ENCODE assay signal across 1 fruit fly cellular context in genomic region chr3R:16223252-16224037, dm6.
TF ChIP-seq lines count a peak whose summit lies in the region.

No protein-coding gene starts in this region.

TF ChIP-seq in whole organism, embryonic, 481 proteins besides CTCF, POLR2A, EP300 and RAD21 (continued from another document and continues in another):
- TF ChIP-seq CG11695 (GFP tag; IDR thresholded peaks at IDR 0.05; lab: Robert Waterston, UW): 0 out of 3 replicates have a peak, but pooled peaks have one; percentile 25
- TF ChIP-seq CG15479 (GFP tag; optimal IDR thresholded peaks at IDR 0.05; lab: Kevin White, UChicago): no peak
- peak; percentile 45 for TF ChIP-seq Sox100B (GFP tag; optimal IDR thresholded peaks at IDR 0.05; lab: Kevin White, UChicago)
- peak; percentile 43; the same call in 1 of the 2 replicates for TF ChIP-seq CG11247 (GFP tag; IDR thresholded peaks at IDR 0.05; lab: Robert Waterston, UW)
- TF ChIP-seq CG1529 (GFP tag; optimal IDR thresholded peaks at IDR 0.05; lab: Kevin White, UChicago): no peak
- no peak for TF ChIP-seq YL-1 (GFP tag; optimal IDR thresholded peaks at IDR 0.05; lab: Kevin White, UChicago)
- no peak for TF ChIP-seq CG31388 (GFP tag; optimal IDR thresholded peaks at IDR 0.05; lab: Kevin White, UChicago)
- no peak for TF ChIP-seq Sry-β (GFP tag; optimal IDR thresholded peaks at IDR 0.05; lab: Kevin White, UChicago)
- no peak for TF ChIP-seq CG6272 (GFP tag; IDR thresholded peaks at IDR 0.05; lab: Robert Waterston, UW)
- TF ChIP-seq wor (GFP tag; IDR thresholded peaks at IDR 0.05; lab: Robert Waterston, UW): no peak
- peak; percentile 80 for TF ChIP-seq CG6175 (GFP tag; IDR thresholded peaks at IDR 0.05; lab: Robert Waterston, UW)
- TF ChIP-seq CG8290 (GFP tag; optimal IDR thresholded peaks at IDR 0.05; lab: Kevin White, UChicago): no peak
- peak in 1 of 2 experiments; percentile 75 for TF ChIP-seq CG8290 (tag; optimal IDR thresholded peaks at IDR 0.05; lab: Kevin White, UChicago)
- TF ChIP-seq sd (tag; optimal IDR thresholded peaks at IDR 0.05; lab: Kevin White, UChicago): no peak
- peak; percentile 16 for TF ChIP-seq Fer3 (tag; optimal IDR thresholded peaks at IDR 0.05; lab: Kevin White, UChicago)
- TF ChIP-seq CG14965 (GFP tag; optimal IDR thresholded peaks at IDR 0.05; lab: Kevin White, UChicago; ENCODE audit: borderline replicate concordance): no peak
- peak; percentile 67; the same call in 2 of the 3 replicates for TF ChIP-seq ci (GFP tag; IDR thresholded peaks at IDR 0.05; lab: Robert Waterston, UW)
- TF ChIP-seq stc (GFP tag; IDR thresholded peaks at IDR 0.05; lab: Robert Waterston, UW): 0 out of 2 replicates have a peak, but pooled peaks have one; percentile 6
- peak; percentile 25 for TF ChIP-seq CG15011 (GFP tag; optimal IDR thresholded peaks at IDR 0.05; lab: Kevin White, UChicago)
- no peak for TF ChIP-seq CG9609 (GFP tag; optimal IDR thresholded peaks at IDR 0.05; lab: Kevin White, UChicago)
- peak; percentile 4 for TF ChIP-seq bcd (GFP tag; optimal IDR thresholded peaks at IDR 0.05; lab: Kevin White, UChicago)
- TF ChIP-seq dysf (GFP tag; IDR thresholded peaks at IDR 0.05; lab: Robert Waterston, UW): no peak
- TF ChIP-seq CG10366 (GFP tag; IDR thresholded peaks at IDR 0.05; lab: Robert Waterston, UW): 0 out of 2 replicates have a peak, but pooled peaks have one; percentile 8
- no peak for TF ChIP-seq Doc3 (GFP tag; IDR thresholded peaks at IDR 0.05; lab: Robert Waterston, UW; ENCODE audit: partially characterized antibody)
- TF ChIP-seq oc (tag; optimal IDR thresholded peaks at IDR 0.05; lab: Kevin White, UChicago): no peak
- TF ChIP-seq CG3407 (GFP tag; optimal IDR thresholded peaks at IDR 0.05; lab: Kevin White, UChicago): no peak
- TF ChIP-seq sug (tag; optimal IDR thresholded peaks at IDR 0.05; lab: Kevin White, UChicago): no peak
- TF ChIP-seq ap (GFP tag; IDR thresholded peaks at IDR 0.05; lab: Robert Waterston, UW): no peak
- no peak for TF ChIP-seq crc (GFP tag; optimal IDR thresholded peaks at IDR 0.05; lab: Kevin White, UChicago)
- no peak for TF ChIP-seq chif (GFP tag; optimal IDR thresholded peaks at IDR 0.05; lab: Kevin White, UChicago)
- TF ChIP-seq CG9437 (GFP tag; optimal IDR thresholded peaks at IDR 0.05; lab: Kevin White, UChicago): peak; percentile 27
- TF ChIP-seq shn (GFP tag; optimal IDR thresholded peaks at IDR 0.05; lab: Kevin White, UChicago): no peak
- peak; percentile 60 for TF ChIP-seq CG9727 (GFP tag; optimal IDR thresholded peaks at IDR 0.05; lab: Kevin White, UChicago)
- no peak for TF ChIP-seq Lpt (GFP tag; optimal IDR thresholded peaks at IDR 0.05; lab: Kevin White, UChicago)
- no peak for TF ChIP-seq yki (optimal IDR thresholded peaks at IDR 0.05; lab: Kevin White, UChicago)
- TF ChIP-seq ssp (GFP tag; IDR thresholded peaks at IDR 0.05; lab: Robert Waterston, UW): no peak
- peak; percentile 51 for TF ChIP-seq Oli (tag; optimal IDR thresholded peaks at IDR 0.05; lab: Kevin White, UChicago)
- TF ChIP-seq CG4854 (GFP tag; optimal IDR thresholded peaks at IDR 0.05; lab: Kevin White, UChicago): no peak
- no peak for TF ChIP-seq maf-S (GFP tag; optimal IDR thresholded peaks at IDR 0.05; lab: Kevin White, UChicago)
- TF ChIP-seq dm (GFP tag; optimal IDR thresholded peaks at IDR 0.05; lab: Kevin White, UChicago): peak; percentile 31
- TF ChIP-seq dati (GFP tag; IDR thresholded peaks at IDR 0.05; lab: Robert Waterston, UW): no peak
- no peak for TF ChIP-seq CG11560 (tag; IDR thresholded peaks at IDR 0.05; lab: Robert Waterston, UW)
- TF ChIP-seq Gug (GFP tag; IDR thresholded peaks at IDR 0.05; lab: Robert Waterston, UW): no peak; the same call in 3 of the 4 replicates
- TF ChIP-seq btn (GFP tag; optimal IDR thresholded peaks at IDR 0.05; lab: Kevin White, UChicago): no peak
- TF ChIP-seq sqz (GFP tag; optimal IDR thresholded peaks at IDR 0.05; lab: Kevin White, UChicago): peak; percentile 14
- no peak for TF ChIP-seq CG11085 (GFP tag; IDR thresholded peaks at IDR 0.05; lab: Robert Waterston, UW)
- no peak for TF ChIP-seq Nf-YA (GFP tag; IDR thresholded peaks at IDR 0.05; lab: Robert Waterston, UW)
- no peak for TF ChIP-seq odd (GFP tag; optimal IDR thresholded peaks at IDR 0.05; lab: Kevin White, UChicago)
- no peak for TF ChIP-seq fu2 (GFP tag; optimal IDR thresholded peaks at IDR 0.05; lab: Kevin White, UChicago)
- peak; percentile 32 for TF ChIP-seq nom (GFP tag; optimal IDR thresholded peaks at IDR 0.05; lab: Kevin White, UChicago)
- TF ChIP-seq fru (optimal IDR thresholded peaks at IDR 0.05; lab: Kevin White, UChicago): no peak
- TF ChIP-seq hth (optimal IDR thresholded peaks at IDR 0.05; lab: Kevin White, UChicago): no peak
- no peak for TF ChIP-seq sna (GFP tag; IDR thresholded peaks at IDR 0.05; lab: Robert Waterston, UW; ENCODE audit: partially characterized antibody)
- TF ChIP-seq hkb (optimal IDR thresholded peaks at IDR 0.05; lab: Kevin White, UChicago): no peak
- peak; percentile 9; the same call in 1 of the 2 replicates for TF ChIP-seq hkb (GFP tag; IDR thresholded peaks at IDR 0.05; lab: Robert Waterston, UW)
- TF ChIP-seq Elba2 (GFP tag; optimal IDR thresholded peaks at IDR 0.05; lab: Kevin White, UChicago): no peak
- TF ChIP-seq lbe (GFP tag; optimal IDR thresholded peaks at IDR 0.05; lab: Kevin White, UChicago): no peak
- no peak for TF ChIP-seq cad (GFP tag; optimal IDR thresholded peaks at IDR 0.05; lab: Kevin White, UChicago)
- TF ChIP-seq schlank (tag; optimal IDR thresholded peaks at IDR 0.05; lab: Kevin White, UChicago): no peak
- TF ChIP-seq CG8089 (GFP tag; optimal IDR thresholded peaks at IDR 0.05; lab: Kevin White, UChicago): no peak
- no peak for TF ChIP-seq CG14710 (tag; optimal IDR thresholded peaks at IDR 0.05; lab: Kevin White, UChicago)
- no peak for TF ChIP-seq CG15601 (tag; optimal IDR thresholded peaks at IDR 0.05; lab: Kevin White, UChicago)
- TF ChIP-seq Mes4 (GFP tag; optimal IDR thresholded peaks at IDR 0.05; lab: Kevin White, UChicago): no peak
- peak; percentile 1 for TF ChIP-seq CG16815 (GFP tag; optimal IDR thresholded peaks at IDR 0.05; lab: Kevin White, UChicago)
- no peak for TF ChIP-seq CG8388 (GFP tag; optimal IDR thresholded peaks at IDR 0.05; lab: Kevin White, UChicago)
- no peak for TF ChIP-seq MTF-1 (GFP tag; optimal IDR thresholded peaks at IDR 0.05; lab: Kevin White, UChicago; ENCODE audit: borderline replicate concordance)
- TF ChIP-seq aop (GFP tag; IDR thresholded peaks at IDR 0.05; lab: Robert Waterston, UW): no peak
- TF ChIP-seq CG12769 (tag; optimal IDR thresholded peaks at IDR 0.05; lab: Kevin White, UChicago): peak; percentile 30
- peak; percentile 55 for TF ChIP-seq CG7556 (GFP tag; optimal IDR thresholded peaks at IDR 0.05; lab: Kevin White, UChicago)
- peak; percentile 5; the same call in 1 of the 2 replicates for TF ChIP-seq CG7372 (GFP tag; IDR thresholded peaks at IDR 0.05; lab: Robert Waterston, UW)
- TF ChIP-seq tx (GFP tag; optimal IDR thresholded peaks at IDR 0.05; lab: Kevin White, UChicago): no peak
- TF ChIP-seq grau (tag; optimal IDR thresholded peaks at IDR 0.05; lab: Kevin White, UChicago): peak; percentile 59
- no peak for TF ChIP-seq C15 (GFP tag; IDR thresholded peaks at IDR 0.05; lab: Robert Waterston, UW)
- no peak for TF ChIP-seq BEAF-32 (GFP tag; optimal IDR thresholded peaks at IDR 0.05; lab: Kevin White, UChicago)
- TF ChIP-seq jumu (GFP tag; optimal IDR thresholded peaks at IDR 0.05; lab: Kevin White, UChicago): no peak
- TF ChIP-seq CG17385 (GFP tag; optimal IDR thresholded peaks at IDR 0.05; lab: Kevin White, UChicago): peak; percentile 30
- no peak for TF ChIP-seq CG4820 (GFP tag; optimal IDR thresholded peaks at IDR 0.05; lab: Kevin White, UChicago)
- no peak for TF ChIP-seq wek (GFP tag; optimal IDR thresholded peaks at IDR 0.05; lab: Kevin White, UChicago)
- no peak for TF ChIP-seq Sry-δ (GFP tag; optimal IDR thresholded peaks at IDR 0.05; lab: Kevin White, UChicago)
- no peak for TF ChIP-seq zen2 (GFP tag; IDR thresholded peaks at IDR 0.05; lab: Robert Waterston, UW; ENCODE audit: partially characterized antibody)
- no peak for TF ChIP-seq CG12236 (GFP tag; optimal IDR thresholded peaks at IDR 0.05; lab: Kevin White, UChicago)
- no peak for TF ChIP-seq CG9797 (GFP tag; optimal IDR thresholded peaks at IDR 0.05; lab: Kevin White, UChicago)
- peak; percentile 73 for TF ChIP-seq CG5180 (GFP tag; optimal IDR thresholded peaks at IDR 0.05; lab: Kevin White, UChicago)
- no peak for TF ChIP-seq danr (GFP tag; IDR thresholded peaks at IDR 0.05; lab: Robert Waterston, UW)
- peak; percentile 49 for TF ChIP-seq Bgb (GFP tag; IDR thresholded peaks at IDR 0.05; lab: Robert Waterston, UW; ENCODE audit: partially characterized antibody)
- no peak for TF ChIP-seq E2f1 (GFP tag; IDR thresholded peaks at IDR 0.05; lab: Robert Waterston, UW)
- TF ChIP-seq gcm2 (GFP tag; optimal IDR thresholded peaks at IDR 0.05; lab: Kevin White, UChicago): no peak
- TF ChIP-seq CG18764 (GFP tag; optimal IDR thresholded peaks at IDR 0.05; lab: Kevin White, UChicago): no peak
- TF ChIP-seq Jarid2 (GFP tag; optimal IDR thresholded peaks at IDR 0.05; lab: Kevin White, UChicago): peak; percentile 77
- TF ChIP-seq Abd-B (GFP tag; optimal IDR thresholded peaks at IDR 0.05; lab: Kevin White, UChicago): no peak
- no peak for TF ChIP-seq CG33557 (GFP tag; optimal IDR thresholded peaks at IDR 0.05; lab: Kevin White, UChicago)
- no peak for TF ChIP-seq da (GFP tag; optimal IDR thresholded peaks at IDR 0.05; lab: Kevin White, UChicago)
- TF ChIP-seq CG6791 (GFP tag; IDR thresholded peaks at IDR 0.05; lab: Robert Waterston, UW; ENCODE audit: partially characterized antibody): peak; percentile 52; the same call in 1 of the 3 replicates
- TF ChIP-seq BtbVII (GFP tag; optimal IDR thresholded peaks at IDR 0.05; lab: Kevin White, UChicago): peak; percentile 43
- no peak for TF ChIP-seq Lim3 (GFP tag; IDR thresholded peaks at IDR 0.05; lab: Robert Waterston, UW)
- TF ChIP-seq Stat92E (GFP tag; optimal IDR thresholded peaks at IDR 0.05; lab: Kevin White, UChicago): no peak
- no peak for TF ChIP-seq sisA (GFP tag; IDR thresholded peaks at IDR 0.05; lab: Robert Waterston, UW)
- TF ChIP-seq z (GFP tag; IDR thresholded peaks at IDR 0.05; lab: Robert Waterston, UW): peak; percentile 51; the same call in 1 of the 3 replicates
- TF ChIP-seq onecut (GFP tag; IDR thresholded peaks at IDR 0.05; lab: Robert Waterston, UW): peak; percentile 22; the same call in 1 of the 2 replicates
- no peak for TF ChIP-seq gro (GFP tag; optimal IDR thresholded peaks at IDR 0.05; lab: Kevin White, UChicago)
- TF ChIP-seq CG18599 (GFP tag; optimal IDR thresholded peaks at IDR 0.05; lab: Kevin White, UChicago): peak; percentile 59
- TF ChIP-seq CG7987 (GFP tag; optimal IDR thresholded peaks at IDR 0.05; lab: Kevin White, UChicago): peak; percentile 43
- no peak for TF ChIP-seq hbn (GFP tag; IDR thresholded peaks at IDR 0.05; lab: Robert Waterston, UW; ENCODE audit: partially characterized antibody)
- TF ChIP-seq jigr1 (GFP tag; IDR thresholded peaks at IDR 0.05; lab: Robert Waterston, UW): no peak
- TF ChIP-seq CG3995 (GFP tag; optimal IDR thresholded peaks at IDR 0.05; lab: Kevin White, UChicago): no peak
- TF ChIP-seq CG10321 (GFP tag; IDR thresholded peaks at IDR 0.05; lab: Robert Waterston, UW): no peak
- TF ChIP-seq Mad (GFP tag; optimal IDR thresholded peaks at IDR 0.05; lab: Kevin White, UChicago): no peak
- no peak for TF ChIP-seq br (optimal IDR thresholded peaks at IDR 0.05; lab: Kevin White, UChicago)
- no peak for TF ChIP-seq Hand (GFP tag; optimal IDR thresholded peaks at IDR 0.05; lab: Kevin White, UChicago)
- TF ChIP-seq row (GFP tag; IDR thresholded peaks at IDR 0.05; lab: Robert Waterston, UW): no peak; the same call in 1 of the 3 replicates
- TF ChIP-seq CG14667 (GFP tag; IDR thresholded peaks at IDR 0.05; lab: Robert Waterston, UW): no peak
- TF ChIP-seq CG7786 (GFP tag; optimal IDR thresholded peaks at IDR 0.05; lab: Kevin White, UChicago): peak; percentile 18
- TF ChIP-seq CG32532 (GFP tag; IDR thresholded peaks at IDR 0.05; lab: Robert Waterston, UW): no peak
- TF ChIP-seq CG14014 (GFP tag; IDR thresholded peaks at IDR 0.05; lab: Robert Waterston, UW): no peak; the same call in 1 of the 2 replicates
- no peak for TF ChIP-seq croc (GFP tag; conservative IDR thresholded peaks at IDR 0.05; lab: Robert Waterston, UW)
- peak in 1 of 2 experiments; percentile 42 for TF ChIP-seq bsh (GFP tag; optimal IDR thresholded peaks at IDR 0.05; lab: Kevin White, UChicago)
- TF ChIP-seq luna (GFP tag; optimal IDR thresholded peaks at IDR 0.05; lab: Kevin White, UChicago): no peak
- peak; percentile 46 for TF ChIP-seq CG15269 (tag; optimal IDR thresholded peaks at IDR 0.05; lab: Kevin White, UChicago)
- TF ChIP-seq gcm (GFP tag; optimal IDR thresholded peaks at IDR 0.05; lab: Kevin White, UChicago): no peak
- TF ChIP-seq Gsc (GFP tag; IDR thresholded peaks at IDR 0.05; lab: Robert Waterston, UW): no peak
- no peak for TF ChIP-seq tup (GFP tag; optimal IDR thresholded peaks at IDR 0.05; lab: Kevin White, UChicago)
- no peak for TF ChIP-seq bowl (GFP tag; IDR thresholded peaks at IDR 0.05; lab: Robert Waterston, UW)
- TF ChIP-seq crol (GFP tag; IDR thresholded peaks at IDR 0.05; lab: Robert Waterston, UW): peak; percentile 69
- peak; percentile 25 for TF ChIP-seq Blimp-1 (GFP tag; optimal IDR thresholded peaks at IDR 0.05; lab: Kevin White, UChicago)
- TF ChIP-seq Hmr (GFP tag; optimal IDR thresholded peaks at IDR 0.05; lab: Kevin White, UChicago): peak; percentile 42
- TF ChIP-seq Dip3 (GFP tag; optimal IDR thresholded peaks at IDR 0.05; lab: Kevin White, UChicago): peak; percentile 3
- no peak for TF ChIP-seq CG11398 (GFP tag; optimal IDR thresholded peaks at IDR 0.05; lab: Kevin White, UChicago)
- TF ChIP-seq Xrp1 (GFP tag; IDR thresholded peaks at IDR 0.05; lab: Robert Waterston, UW): peak; percentile 27; the same call in 1 of the 2 replicates
- TF ChIP-seq HLH3B (GFP tag; IDR thresholded peaks at IDR 0.05; lab: Robert Waterston, UW): 0 out of 2 replicates have a peak, but pooled peaks have one; percentile 16
- no peak for TF ChIP-seq ham (GFP tag; IDR thresholded peaks at IDR 0.05; lab: Robert Waterston, UW)
- peak; percentile 46 for TF ChIP-seq CG12071 (GFP tag; optimal IDR thresholded peaks at IDR 0.05; lab: Kevin White, UChicago)
- no peak for TF ChIP-seq klu (GFP tag; IDR thresholded peaks at IDR 0.05; lab: Robert Waterston, UW)
- no peak for TF ChIP-seq ash1 (GFP tag; optimal IDR thresholded peaks at IDR 0.05; lab: Kevin White, UChicago)
- no peak for TF ChIP-seq TFAM (GFP tag; optimal IDR thresholded peaks at IDR 0.05; lab: Kevin White, UChicago)
